Fruit fly (Drosophila melanogaster) whole organism, embryonic: Measurements from ENCODE around the gene CG43321.
A peak's percentile ranks its signal among the peaks of the same experiment; 100 is the strongest.

Source experiments
- Asciz ChIP-seq: fragments of 200-800 bp; sonication (Bioruptor generic); optimal IDR thresholded peaks from 2 replicates; lab custom pipeline; 2017; ENCODE audit warnings: missing biosample characterization, mild to moderate bottlenecking, missing genetic modification characterization, missing genetic modification reagents
- B-H1 ChIP-seq: fragments of 200-800 bp; sonication (Bioruptor generic); IDR thresholded peaks from 3 replicates; pipeline ENCODE4 v1.3.6; 2022; ENCODE audit warnings: missing biosample characterization, missing genetic modification characterization
- CG10209 ChIP-seq: fragments of 200-800 bp; sonication (Bioruptor generic); optimal IDR thresholded peaks from 3 replicates; lab custom pipeline; 2017; ENCODE audit warnings: missing biosample characterization, mild to moderate bottlenecking, missing genetic modification characterization, missing genetic modification reagents
- CG10654 ChIP-seq: fragments of 200-800 bp; sonication (Bioruptor generic); optimal IDR thresholded peaks from 2 replicates; lab custom pipeline; 2016; ENCODE audit warnings: missing biosample characterization, missing genetic modification characterization
- CG10959 ChIP-seq: fragments of 200-800 bp; sonication (Bioruptor generic); IDR thresholded peaks from 2 replicates; pipeline ENCODE4 v1.3.6; 2022; ENCODE audit warnings: missing biosample characterization, missing genetic modification characterization
- CG10979 ChIP-seq: fragments of 200-800 bp; sonication (Bioruptor generic); optimal IDR thresholded peaks from 2 replicates; lab custom pipeline; 2018; ENCODE audit warnings: missing biosample characterization, mild to moderate bottlenecking, missing genetic modification characterization, moderate library complexity
- CG11247 ChIP-seq: fragments of 200-800 bp; sonication (Bioruptor generic); IDR thresholded peaks from 2 replicates; pipeline ENCODE4 v1.3.6; 2022; ENCODE audit warnings: missing biosample characterization, missing genetic modification characterization
- CG12391 ChIP-seq: fragments of 200-800 bp; sonication (Bioruptor generic); optimal IDR thresholded peaks from 3 replicates; lab custom pipeline; 2018; ENCODE audit warnings: missing biosample characterization, mild to moderate bottlenecking, missing genetic modification characterization, moderate library complexity
- CG14441 ChIP-seq: fragments of 200-800 bp; sonication (Bioruptor generic); IDR thresholded peaks from 2 replicates; pipeline ENCODE4 v1.3.6; 2022; ENCODE audit warnings: missing biosample characterization, missing genetic modification characterization
- CG16863 ChIP-seq: fragments of 200-800 bp; sonication (Bioruptor generic); optimal IDR thresholded peaks from 3 replicates; lab custom pipeline; 2016; ENCODE audit warnings: missing biosample characterization, missing genetic modification characterization
- CG17612 ChIP-seq: fragments of 200-800 bp; sonication (Bioruptor generic); IDR thresholded peaks from 2 replicates; pipeline ENCODE4 v1.3.6; 2022; ENCODE audit warnings: missing biosample characterization, missing genetic modification characterization
- CG1792 ChIP-seq: fragments of 200-800 bp; sonication (Bioruptor generic); optimal IDR thresholded peaks from 2 replicates; lab custom pipeline; 2016; ENCODE audit warnings: missing biosample characterization, missing genetic modification characterization
- CG2120 ChIP-seq: fragments of 200-800 bp; sonication (Bioruptor generic); optimal IDR thresholded peaks from 3 replicates; lab custom pipeline; 2016; ENCODE audit warnings: missing biosample characterization, missing genetic modification characterization
- CG30431 ChIP-seq: fragments of 200-800 bp; sonication (Bioruptor generic); optimal IDR thresholded peaks from 2 replicates; lab custom pipeline; 2017; ENCODE audit warnings: missing biosample characterization, missing genetic modification characterization
- CG7271 ChIP-seq: fragments of 200-800 bp; sonication (Bioruptor generic); optimal IDR thresholded peaks from 2 replicates; lab custom pipeline; 2018; ENCODE audit warnings: missing biosample characterization, mild to moderate bottlenecking, missing genetic modification characterization, moderate library complexity
- CG7987 ChIP-seq: fragments of 200-800 bp; sonication (Bioruptor generic); optimal IDR thresholded peaks from 2 replicates; lab custom pipeline; 2018; ENCODE audit warnings: missing biosample characterization, mild to moderate bottlenecking, missing genetic modification characterization, moderate library complexity
- CG8388 ChIP-seq: fragments of 200-800 bp; sonication (Bioruptor generic); optimal IDR thresholded peaks from 2 replicates; lab custom pipeline; 2019; ENCODE audit warnings: missing biosample characterization, mild to moderate bottlenecking, missing genetic modification characterization, moderate library complexity
- CG8944 ChIP-seq: fragments of 200-800 bp; sonication (Bioruptor generic); optimal IDR thresholded peaks from 3 replicates; lab custom pipeline; 2016; ENCODE audit warnings: missing biosample characterization, missing genetic modification characterization
- Dll ChIP-seq: fragments of 200-800 bp; sonication (Bioruptor generic); IDR thresholded peaks from 4 replicates; pipeline ENCODE4 v1.3.6; 2022; ENCODE audit warnings: missing biosample characterization, missing genetic modification characterization; ENCODE audit not compliant: partially characterized antibody
- Hr3 ChIP-seq: fragments of 200-800 bp; sonication (Bioruptor generic); optimal IDR thresholded peaks from 3 replicates; lab custom pipeline; 2016; ENCODE audit warnings: missing biosample characterization, missing genetic modification characterization
- MESR4 ChIP-seq: fragments of 200-800 bp; sonication (Bioruptor generic); optimal IDR thresholded peaks from 2 replicates; lab custom pipeline; 2018; ENCODE audit warnings: missing biosample characterization, mild to moderate bottlenecking, missing genetic modification characterization, moderate library complexity
- Neu2 ChIP-seq: fragments of 200-800 bp; sonication (Bioruptor generic); optimal IDR thresholded peaks from 3 replicates; lab custom pipeline; 2016; ENCODE audit warnings: missing biosample characterization, missing genetic modification characterization, borderline replicate concordance
- Opbp ChIP-seq: fragments of 200-800 bp; sonication (Bioruptor generic); IDR thresholded peaks from 3 replicates; pipeline ENCODE4 v1.3.6; 2022; ENCODE audit warnings: missing biosample characterization, missing genetic modification characterization; ENCODE audit not compliant: partially characterized antibody
- Sox100B ChIP-seq: fragments of 200-800 bp; sonication (Bioruptor generic); optimal IDR thresholded peaks from 3 replicates; lab custom pipeline; 2018; ENCODE audit warnings: missing biosample characterization, mild to moderate bottlenecking, missing genetic modification characterization
- Sox102F ChIP-seq: fragments of 200-800 bp; sonication (Bioruptor generic); optimal IDR thresholded peaks from 2 replicates; lab custom pipeline; 2018; ENCODE audit warnings: missing biosample characterization, mild to moderate bottlenecking, missing genetic modification characterization, moderate library complexity
- Sry-β ChIP-seq: fragments of 200-800 bp; sonication (Bioruptor generic); optimal IDR thresholded peaks from 2 replicates; lab custom pipeline; 2018; ENCODE audit warnings: missing biosample characterization, mild to moderate bottlenecking, missing genetic modification characterization, moderate library complexity
- bcd ChIP-seq: fragments of 200-800 bp; sonication (Bioruptor generic); optimal IDR thresholded peaks from 2 replicates; lab custom pipeline; 2017; ENCODE audit warnings: missing biosample characterization, mild to moderate bottlenecking, missing genetic modification characterization
- bigmax ChIP-seq: fragments of 200-800 bp; sonication (Bioruptor generic); optimal IDR thresholded peaks from 2 replicates; lab custom pipeline; 2018; ENCODE audit warnings: missing biosample characterization, mild to moderate bottlenecking, missing genetic modification characterization
- caup ChIP-seq: fragments of 200-800 bp; sonication (Bioruptor generic); optimal IDR thresholded peaks from 3 replicates; lab custom pipeline; 2017; ENCODE audit warnings: missing biosample characterization, mild to moderate bottlenecking, missing genetic modification characterization, moderate library complexity; ENCODE audit not compliant: severe bottlenecking
- disco-r ChIP-seq: fragments of 200-800 bp; sonication (Bioruptor generic); optimal IDR thresholded peaks from 2 replicates; lab custom pipeline; 2016; ENCODE audit warnings: missing biosample characterization, missing genetic modification characterization
- dpn ChIP-seq, 2 experiments: fragments of 200-800 bp; sonication (Bioruptor generic); optimal IDR thresholded peaks; 3 replicates each; lab custom pipeline; 2016; ENCODE audit warnings: missing biosample characterization in 2 of 2, missing genetic modification characterization in 2 of 2
- eyg ChIP-seq: fragments of 200-800 bp; sonication (Bioruptor generic); optimal IDR thresholded peaks from 3 replicates; lab custom pipeline; 2016; ENCODE audit warnings: missing biosample characterization, missing genetic modification characterization
- fd102C ChIP-seq: fragments of 200-800 bp; sonication (Bioruptor generic); optimal IDR thresholded peaks from 2 replicates; lab custom pipeline; 2018; ENCODE audit warnings: missing biosample characterization, mild to moderate bottlenecking, missing genetic modification characterization, moderate library complexity
- ftz-f1 ChIP-seq: fragments of 200-800 bp; sonication (Bioruptor generic); optimal IDR thresholded peaks from 2 replicates; lab custom pipeline; 2016; ENCODE audit warnings: missing biosample characterization, missing genetic modification characterization
- jigr1 ChIP-seq: fragments of 200-800 bp; sonication (Bioruptor generic); IDR thresholded peaks from 3 replicates; pipeline ENCODE4 v1.3.6; 2022; ENCODE audit warnings: missing biosample characterization, missing genetic modification characterization
- jumu ChIP-seq: fragments of 200-800 bp; sonication (Bioruptor generic); optimal IDR thresholded peaks from 3 replicates; lab custom pipeline; 2016; ENCODE audit warnings: missing biosample characterization, missing genetic modification characterization
- kni ChIP-seq: fragments of 200-800 bp; sonication (Bioruptor generic); optimal IDR thresholded peaks from 3 replicates; lab custom pipeline; 2017; ENCODE audit warnings: mild to moderate bottlenecking, missing biosample characterization, missing genetic modification reagents, missing genetic modification characterization
- luna ChIP-seq: fragments of 200-800 bp; sonication (Bioruptor generic); optimal IDR thresholded peaks from 2 replicates; lab custom pipeline; 2016; ENCODE audit warnings: missing biosample characterization, missing genetic modification characterization
- mam ChIP-seq: fragments of 200-800 bp; sonication (Bioruptor generic); optimal IDR thresholded peaks from 3 replicates; lab custom pipeline; 2016; ENCODE audit warnings: missing biosample characterization, missing genetic modification characterization
- nom ChIP-seq: fragments of 200-800 bp; sonication (Bioruptor generic); optimal IDR thresholded peaks from 2 replicates; lab custom pipeline; 2017; ENCODE audit warnings: missing biosample characterization, missing genetic modification characterization, mild to moderate bottlenecking, moderate library complexity, missing genetic modification reagents
- pb ChIP-seq: fragments of 200-800 bp; sonication (Bioruptor generic); optimal IDR thresholded peaks from 3 replicates; lab custom pipeline; 2016; ENCODE audit warnings: missing biosample characterization, missing genetic modification characterization
- pho ChIP-seq: fragments of 200-800 bp; sonication (Bioruptor generic); optimal IDR thresholded peaks from 2 replicates; lab custom pipeline; 2016; ENCODE audit warnings: missing biosample characterization, missing genetic modification characterization
- phol ChIP-seq: fragments of 200-800 bp; sonication (Bioruptor generic); optimal IDR thresholded peaks from 3 replicates; lab custom pipeline; 2018; ENCODE audit warnings: missing biosample characterization, mild to moderate bottlenecking, missing genetic modification characterization, moderate library complexity
- pita ChIP-seq: fragments of 200-800 bp; sonication (Bioruptor generic); optimal IDR thresholded peaks from 2 replicates; lab custom pipeline; 2017; ENCODE audit warnings: missing biosample characterization, mild to moderate bottlenecking, missing genetic modification characterization
- sc ChIP-seq, 3 experiments: fragments of >200 bp in 2 of 3; fragments of 200-800 bp in 1 of 3; sonication (Bioruptor generic) in 1 of 3; optimal IDR thresholded peaks; 2 replicates in 2 of 3; 3 replicates in 1 of 3; lab custom pipeline; 2017; ENCODE audit warnings: mild to moderate bottlenecking in 1 of 3, missing biosample characterization in 1 of 3, missing genetic modification characterization in 1 of 3, missing genetic modification reagents in 1 of 3
- scrt ChIP-seq: fragments of 200-800 bp; sonication (Bioruptor generic); optimal IDR thresholded peaks from 2 replicates; lab custom pipeline; 2018; ENCODE audit warnings: missing biosample characterization, mild to moderate bottlenecking, missing genetic modification characterization, moderate library complexity
- slbo ChIP-seq: fragments of 200-800 bp; sonication (Bioruptor generic); IDR thresholded peaks from 2 replicates; pipeline ENCODE4 v1.3.6; 2022; ENCODE audit warnings: missing biosample characterization, missing genetic modification characterization

The CG43321 gene

dm6 chr2L:7026988-7027908 is 15.2 kb downstream of the CG43321 start, which contains the start of the genes CG31908 and MME1 (continued):
- TF ChIP-seq CG1792 (GFP tag; lab: Kevin White, UChicago) (no peak), jigr1 (no peak), Sox102F (GFP tag; lab: Kevin White, UChicago) (no peak), slbo (GFP tag; lab: Robert Waterston, UW) (peak; percentile 45; the same call in 1 of the 2 replicates), pb (GFP tag; lab: Kevin White, UChicago) (no peak), CG7987 (no peak), CG10654 (GFP tag; lab: Kevin White, UChicago) (no peak), nom (GFP tag; lab: Kevin White, UChicago) (no peak), CG11247 (GFP tag; lab: Robert Waterston, UW) (no peak), CG2120 (GFP tag; lab: Kevin White, UChicago) (peak; percentile 61), Neu2 (GFP tag; lab: Kevin White, UChicago) (no peak), CG10209 (GFP tag; lab: Kevin White, UChicago) (no peak), CG30431 (GFP tag; lab: Kevin White, UChicago) (no peak), CG14441 (0 out of 2 replicates have a peak, but pooled peaks have one; percentile 25), CG7271 (tag; lab: Kevin White, UChicago) (no peak), jumu (no peak), bigmax (GFP tag; lab: Kevin White, UChicago) (no peak), CG16863 (GFP tag; lab: Kevin White, UChicago) (no peak), eyg (GFP tag; lab: Kevin White, UChicago) (no peak), MESR4 (peak; percentile 94), kni (no peak), fd102C (no peak), scrt (GFP tag; lab: Kevin White, UChicago) (no peak), sc (optimal IDR thresholded peaks at IDR 0.05; lab: Kevin White, UChicago) (no peak), sc (GFP tag; optimal IDR thresholded peaks at IDR 0.05; lab: Kevin White, UChicago) (no peak), disco-r (GFP tag; lab: Kevin White, UChicago) (no peak), CG17612 (GFP tag; lab: Robert Waterston, UW) (no peak), mam (GFP tag; lab: Kevin White, UChicago) (peak; percentile 30), bcd (GFP tag; lab: Kevin White, UChicago) (no peak), dpn (GFP tag; optimal IDR thresholded peaks at IDR 0.05; lab: Kevin White, UChicago) (peak; percentile 31 to 41), ftz-f1 (GFP tag; lab: Kevin White, UChicago) (no peak), luna (no peak), pita (GFP tag; lab: Kevin White, UChicago) (no peak), pho (GFP tag; lab: Kevin White, UChicago) (peak; percentile 52), phol (peak; percentile 18), CG10979 (tag; lab: Kevin White, UChicago) (no peak), CG12391 (tag; lab: Kevin White, UChicago) (peak; percentile 24), CG8388 (GFP tag; lab: Kevin White, UChicago) (no peak), B-H1 (no peak), Dll (GFP tag; lab: Robert Waterston, UW) (peak; percentile 88), Sry-β (no peak), CG10959 (no peak), Opbp (GFP tag; lab: Robert Waterston, UW) (peak; percentile 43; the same call in 2 of the 3 replicates), Sox100B (GFP tag; lab: Kevin White, UChicago) (no peak), Asciz (GFP tag; lab: Kevin White, UChicago) (no peak), caup (GFP tag; lab: Kevin White, UChicago) (no peak), CG8944 (GFP tag; lab: Kevin White, UChicago) (no peak), Hr3 (GFP tag; lab: Kevin White, UChicago) (peak; percentile 6)
